Fruit fly (Drosophila melanogaster): Measurements from ENCODE around the gene del.

The del gene

dm6 chr2L:21179615-21180031, 31.3 kb upstream of the del start, which contains the start of the genes bur and Mcm10 (continued):
- TF ChIP-seq nom (GFP tag; optimal IDR thresholded peaks at IDR 0.05) = no peak
- TF ChIP-seq CG9215 (GFP tag; IDR thresholded peaks at IDR 0.05) = no peak
- no peak for TF ChIP-seq TFAM (GFP tag; optimal IDR thresholded peaks at IDR 0.05)
- no peak for TF ChIP-seq bbx (GFP tag; IDR thresholded peaks at IDR 0.05; ENCODE audit: partially characterized antibody)
- TF ChIP-seq CG15514 (GFP tag; optimal IDR thresholded peaks at IDR 0.05) = peak; percentile 82
- no peak for TF ChIP-seq Fer1 (GFP tag; optimal IDR thresholded peaks at IDR 0.05)
- TF ChIP-seq NK7.1 (GFP tag; optimal IDR thresholded peaks at IDR 0.05) = no peak
- no peak for TF ChIP-seq btn (GFP tag; optimal IDR thresholded peaks at IDR 0.05)
- peak; percentile 18 for TF ChIP-seq Sin3A (optimal IDR thresholded peaks at IDR 0.05)
- peak; percentile 46 for TF ChIP-seq CG17829 (tag; optimal IDR thresholded peaks at IDR 0.05)
- no peak for TF ChIP-seq D (optimal IDR thresholded peaks at IDR 0.05)
- no peak for TF ChIP-seq D (GFP tag; optimal IDR thresholded peaks at IDR 0.05)
- no peak for TF ChIP-seq BtbVII (GFP tag; optimal IDR thresholded peaks at IDR 0.05)
- TF ChIP-seq CG1602 (GFP tag; optimal IDR thresholded peaks at IDR 0.05) = no peak
- no peak for TF ChIP-seq jing (GFP tag; optimal IDR thresholded peaks at IDR 0.05)
- no peak for TF ChIP-seq NFAT (GFP tag; IDR thresholded peaks at IDR 0.05)
- TF ChIP-seq sqz (GFP tag; optimal IDR thresholded peaks at IDR 0.05) = no peak
- TF ChIP-seq CrebB (tag; optimal IDR thresholded peaks at IDR 0.05) = no peak
- no peak for TF ChIP-seq CTCF (GFP tag; optimal IDR thresholded peaks at IDR 0.05)
- no peak for TF ChIP-seq ase (GFP tag; IDR thresholded peaks at IDR 0.05)
- peak; percentile 60 for TF ChIP-seq CG8290 (GFP tag; optimal IDR thresholded peaks at IDR 0.05)
- TF ChIP-seq CG8290 (tag; optimal IDR thresholded peaks at IDR 0.05) = no peak
- TF ChIP-seq pb (GFP tag; optimal IDR thresholded peaks at IDR 0.05) = no peak
- no peak for TF ChIP-seq sisA (GFP tag; IDR thresholded peaks at IDR 0.05)
- no peak for TF ChIP-seq CG7745 (tag; optimal IDR thresholded peaks at IDR 0.05)
- no peak for TF ChIP-seq HLH3B (GFP tag; IDR thresholded peaks at IDR 0.05)
- no peak for TF ChIP-seq amos (GFP tag; IDR thresholded peaks at IDR 0.05; ENCODE audit: partially characterized antibody)
- TF ChIP-seq ATbp (GFP tag; optimal IDR thresholded peaks at IDR 0.05) = no peak
- TF ChIP-seq Side (GFP tag; optimal IDR thresholded peaks at IDR 0.05) = no peak
- no peak for TF ChIP-seq CG2199 (GFP tag; IDR thresholded peaks at IDR 0.05)
- TF ChIP-seq br (optimal IDR thresholded peaks at IDR 0.05) = no peak
- no peak for TF ChIP-seq CkIIα-i1 (GFP tag; IDR thresholded peaks at IDR 0.05)
- TF ChIP-seq CG10959 (GFP tag; IDR thresholded peaks at IDR 0.05) = no peak
- TF ChIP-seq CG18011 (GFP tag; optimal IDR thresholded peaks at IDR 0.05) = no peak
- TF ChIP-seq chm (GFP tag; IDR thresholded peaks at IDR 0.05) = no peak
- TF ChIP-seq trem (tag; optimal IDR thresholded peaks at IDR 0.05) = peak; percentile 83
- no peak for TF ChIP-seq CG10321 (GFP tag; IDR thresholded peaks at IDR 0.05)
- TF ChIP-seq pum (GFP tag; optimal IDR thresholded peaks at IDR 0.05) = no peak
- no peak for TF ChIP-seq crc (GFP tag; optimal IDR thresholded peaks at IDR 0.05)
- no peak for TF ChIP-seq ranshi (GFP tag; IDR thresholded peaks at IDR 0.05)
- 0 out of 3 replicates have a peak, but pooled peaks have one; percentile 15 for TF ChIP-seq knrl (GFP tag; IDR thresholded peaks at IDR 0.05; ENCODE audit: partially characterized antibody)
- no peak for TF ChIP-seq Ravus (GFP tag; IDR thresholded peaks at IDR 0.05)
- TF ChIP-seq sim (GFP tag; IDR thresholded peaks at IDR 0.05) = no peak
- no peak for TF ChIP-seq tx (GFP tag; optimal IDR thresholded peaks at IDR 0.05)
- no peak for TF ChIP-seq chif (GFP tag; optimal IDR thresholded peaks at IDR 0.05)
- TF ChIP-seq CG1024 (GFP tag; IDR thresholded peaks at IDR 0.05) = no peak
- TF ChIP-seq BEAF-32 (GFP tag; optimal IDR thresholded peaks at IDR 0.05) = peak; percentile 28
- no peak for TF ChIP-seq CG17802 (tag; optimal IDR thresholded peaks at IDR 0.05)
- TF ChIP-seq CG9437 (GFP tag; optimal IDR thresholded peaks at IDR 0.05) = no peak
- no peak for TF ChIP-seq tap (tag; optimal IDR thresholded peaks at IDR 0.05)
- TF ChIP-seq gfzf (GFP tag; optimal IDR thresholded peaks at IDR 0.05) = peak; percentile 69
- no peak for TF ChIP-seq CG6683 (GFP tag; optimal IDR thresholded peaks at IDR 0.05)
- TF ChIP-seq CG7271 (tag; optimal IDR thresholded peaks at IDR 0.05) = peak; percentile 16
- TF ChIP-seq CG10267 (tag; optimal IDR thresholded peaks at IDR 0.05) = peak; percentile 98
